Worm (Caenorhabditis elegans) whole organism, L2 larva: ENCODE measurements around the gene Y1A5A.1.

Experiments
- C34F6.9 ChIP-seq: fragments of 150-350 bp; optimal IDR thresholded peaks from 2 replicates; lab custom pipeline; 2014; ENCODE audit warnings: missing biosample characterization, missing genetic modification characterization
- F13H6.1 ChIP-seq: sonication (generic microtip); optimal IDR thresholded peaks from 2 replicates; lab custom pipeline; 2016; ENCODE audit warnings: missing genetic modification characterization, missing compliant biosample characterization
- R02D3.7 ChIP-seq: fragments of 150-350 bp; optimal IDR thresholded peaks from 2 replicates; lab custom pipeline; 2014; ENCODE audit warnings: missing biosample characterization, missing genetic modification characterization
- alr-1 ChIP-seq: fragments of 150-350 bp; optimal IDR thresholded peaks from 2 replicates; lab custom pipeline; 2014; ENCODE audit warnings: missing biosample characterization, missing genetic modification characterization
- aly-2 ChIP-seq: fragments of 150-350 bp; optimal IDR thresholded peaks from 2 replicates; lab custom pipeline; 2014; ENCODE audit warnings: missing biosample characterization, missing genetic modification characterization
- ama-1 ChIP-seq: fragments of 150-350 bp; optimal IDR thresholded peaks from 2 replicates; lab custom pipeline; 2018; ENCODE audit warnings: inconsistent platforms
- blmp-1 ChIP-seq: sonication (generic microtip); optimal IDR thresholded peaks from 2 replicates; lab custom pipeline; 2017; ENCODE audit warnings: missing genetic modification characterization, mild to moderate bottlenecking, missing compliant biosample characterization, antibody characterized with exemption, moderate library complexity; ENCODE audit not compliant: insufficient read depth
- ceh-16 ChIP-seq: fragments of 150-350 bp; optimal IDR thresholded peaks from 2 replicates; lab custom pipeline; 2014; ENCODE audit warnings: missing biosample characterization, missing genetic modification characterization
- ceh-82 ChIP-seq: fragments of 150-350 bp; optimal IDR thresholded peaks from 2 replicates; lab custom pipeline; 2014; ENCODE audit warnings: missing biosample characterization, missing genetic modification characterization
- crh-2 ChIP-seq: sonication (generic microtip); optimal IDR thresholded peaks from 2 replicates; lab custom pipeline; 2017; ENCODE audit warnings: missing biosample characterization, missing genetic modification characterization
- dmd-4 ChIP-seq: sonication (generic microtip); optimal IDR thresholded peaks from 2 replicates; lab custom pipeline; 2017; ENCODE audit warnings: missing biosample characterization, missing genetic modification characterization
- elt-3 ChIP-seq: sonication (generic microtip); optimal IDR thresholded peaks from 2 replicates; lab custom pipeline; 2017; ENCODE audit warnings: missing biosample characterization, missing genetic modification characterization
- fos-1 ChIP-seq: fragments of 150-350 bp; optimal IDR thresholded peaks from 2 replicates; lab custom pipeline; 2014; ENCODE audit warnings: missing biosample characterization, missing genetic modification characterization
- gmeb-1 ChIP-seq: fragments of 150-350 bp; optimal IDR thresholded peaks from 2 replicates; lab custom pipeline; 2014; ENCODE audit warnings: missing biosample characterization, missing genetic modification characterization
- lin-39 ChIP-seq: fragments of 150-350 bp; optimal IDR thresholded peaks from 2 replicates; lab custom pipeline; 2014; ENCODE audit warnings: missing biosample characterization, missing genetic modification reagents, missing genetic modification characterization
- lsy-2 ChIP-seq, 2 experiments: fragments of 150-350 bp in 1 of 2; sonication (generic microtip) in 1 of 2; optimal IDR thresholded peaks; 2 replicates each; lab custom pipeline; 2014 to 2017; ENCODE audit warnings: missing biosample characterization in 2 of 2, missing genetic modification characterization in 2 of 2
- mab-5 ChIP-seq: fragments of 150-350 bp; optimal IDR thresholded peaks from 2 replicates; lab custom pipeline; 2014; ENCODE audit warnings: missing biosample characterization, missing genetic modification characterization
- mbf-1 ChIP-seq: sonication (generic microtip); optimal IDR thresholded peaks from 2 replicates; lab custom pipeline; 2017; ENCODE audit warnings: missing biosample characterization, missing genetic modification characterization
- mdl-1 ChIP-seq, 2 experiments: fragments of 150-350 bp in 1 of 2; sonication (generic microtip) in 1 of 2; optimal IDR thresholded peaks; 2 replicates each; lab custom pipeline; 2017; ENCODE audit warnings: missing biosample characterization in 2 of 2, missing genetic modification characterization in 2 of 2
- nhr-10 ChIP-seq: sonication (generic microtip); optimal IDR thresholded peaks from 2 replicates; lab custom pipeline; 2017; ENCODE audit warnings: missing biosample characterization, missing genetic modification characterization
- nhr-11 ChIP-seq: fragments of 150-350 bp; optimal IDR thresholded peaks from 2 replicates; lab custom pipeline; 2014; ENCODE audit warnings: missing biosample characterization, missing genetic modification characterization
- nhr-129 ChIP-seq: fragments of 150-350 bp; optimal IDR thresholded peaks from 2 replicates; lab custom pipeline; 2014; ENCODE audit warnings: missing biosample characterization, missing genetic modification characterization
- nhr-21 ChIP-seq: fragments of 150-350 bp; optimal IDR thresholded peaks from 2 replicates; lab custom pipeline; 2014; ENCODE audit warnings: missing biosample characterization, missing genetic modification characterization
- nhr-23 ChIP-seq: fragments of 150-350 bp; optimal IDR thresholded peaks from 2 replicates; lab custom pipeline; 2014; ENCODE audit warnings: missing biosample characterization, missing genetic modification reagents, missing genetic modification characterization
- nhr-25 ChIP-seq: fragments of 150-350 bp; sonication (generic microtip); optimal IDR thresholded peaks from 3 replicates; lab custom pipeline; 2014; ENCODE audit warnings: missing biosample characterization, missing genetic modification characterization
- nhr-6 ChIP-seq: fragments of 150-350 bp; optimal IDR thresholded peaks from 2 replicates; lab custom pipeline; 2014; ENCODE audit warnings: missing biosample characterization, missing genetic modification characterization
- nhr-77 ChIP-seq: fragments of 150-350 bp; optimal IDR thresholded peaks from 2 replicates; lab custom pipeline; 2014; ENCODE audit warnings: missing biosample characterization, missing genetic modification characterization
- peb-1 ChIP-seq: fragments of 150-350 bp; optimal IDR thresholded peaks from 2 replicates; lab custom pipeline; 2014; ENCODE audit warnings: missing biosample characterization, missing genetic modification characterization
- skn-1 ChIP-seq: sonication (generic microtip); optimal IDR thresholded peaks from 2 replicates; lab custom pipeline; 2017; ENCODE audit warnings: missing biosample characterization, missing genetic modification characterization
- sma-3 ChIP-seq: sonication (generic microtip); optimal IDR thresholded peaks from 2 replicates; lab custom pipeline; 2016; ENCODE audit warnings: missing genetic modification reagents, missing genetic modification characterization, missing compliant biosample characterization
- sma-9 ChIP-seq, 2 experiments: fragments of 150-350 bp in 1 of 2; sonication (generic microtip) in 1 of 2; optimal IDR thresholded peaks; 2 replicates each; lab custom pipeline; 2014 to 2016; ENCODE audit warnings: missing genetic modification characterization in 2 of 2, mild to moderate bottlenecking in 1 of 2, missing biosample characterization in 1 of 2, missing compliant biosample characterization in 1 of 2, missing genetic modification reagents in 1 of 2, moderate library complexity in 1 of 2
- snpc-4 ChIP-seq: fragments of 150-350 bp; optimal IDR thresholded peaks from 2 replicates; lab custom pipeline; 2014; ENCODE audit warnings: missing biosample characterization, missing genetic modification characterization
- unc-39 ChIP-seq: fragments of 150-350 bp; optimal IDR thresholded peaks from 2 replicates; lab custom pipeline; 2014; ENCODE audit warnings: missing biosample characterization, missing genetic modification characterization
- unc-55 ChIP-seq: fragments of 150-350 bp; sonication (generic microtip); optimal IDR thresholded peaks from 3 replicates; lab custom pipeline; 2014; ENCODE audit warnings: missing biosample characterization, missing genetic modification reagents, missing genetic modification characterization
- unc-62 ChIP-seq: fragments of 150-350 bp; optimal IDR thresholded peaks from 2 replicates; lab custom pipeline; 2014; ENCODE audit warnings: missing biosample characterization, missing genetic modification reagents, missing genetic modification characterization
- ztf-1 ChIP-seq: fragments of 200-800 bp; sonication (Bioruptor generic); conservative IDR thresholded peaks from 2 replicates; pipeline ENCODE4 v1.3.6; 2022; ENCODE audit warnings: missing genetic modification characterization, missing compliant biosample characterization
- ztf-4 ChIP-seq: fragments of 150-350 bp; optimal IDR thresholded peaks from 2 replicates; lab custom pipeline; 2014; ENCODE audit warnings: missing biosample characterization, missing genetic modification characterization

The Y1A5A.1 gene

DNA sequence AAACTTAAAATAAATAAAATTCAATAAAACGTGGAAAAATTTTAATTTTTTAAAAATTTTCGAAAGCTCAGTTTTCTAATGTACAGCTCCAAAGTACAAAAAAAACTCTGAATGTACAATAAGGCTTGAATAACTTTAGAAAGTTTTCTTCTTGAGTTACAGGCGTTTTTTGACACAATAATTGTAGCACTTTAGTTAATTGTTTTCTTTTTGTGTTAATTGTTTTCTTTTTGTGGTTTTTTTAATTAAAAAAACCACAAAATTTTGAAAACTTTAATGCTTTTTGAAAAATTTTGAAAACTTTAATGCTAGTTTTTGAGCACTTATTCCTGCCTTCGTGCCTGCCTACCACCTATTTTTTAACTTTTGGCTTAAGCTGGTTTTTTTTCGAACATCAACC, 22.2 kb downstream of the Y1A5A.1 start, which contains the start of gene R10E9.2:
R10E9.2 (minus strand) TSS at position 101 of the 400 bp plus-strand sequence.
- TF ChIP-seq nhr-25 (tag; lab: Kevin White, UChicago), result no peak
- no peak for TF ChIP-seq ceh-16 (tag; lab: Kevin White, UChicago)
- no peak for TF ChIP-seq R02D3.7 (tag; lab: Kevin White, UChicago)
- no peak for TF ChIP-seq fos-1 (tag; lab: Kevin White, UChicago)
- TF ChIP-seq mab-5 (tag; lab: Kevin White, UChicago), result no peak
- TF ChIP-seq peb-1 (tag; lab: Kevin White, UChicago), result no peak
- TF ChIP-seq nhr-23 (tag; lab: Kevin White, UChicago), result no peak
- TF ChIP-seq unc-55 (GFP tag; lab: Kevin White, UChicago), result no peak
- no peak for TF ChIP-seq unc-39 (tag; lab: Kevin White, UChicago)
- no peak for TF ChIP-seq nhr-11 (tag; lab: Kevin White, UChicago)
- TF ChIP-seq aly-2 (tag; lab: Kevin White, UChicago), result no peak
- no peak for TF ChIP-seq C34F6.9
- no peak for TF ChIP-seq mdl-1 (tag; optimal IDR thresholded peaks at IDR 0.05; lab: Kevin White, UChicago)
- TF ChIP-seq gmeb-1 (tag; lab: Kevin White, UChicago), result no peak
- no peak for TF ChIP-seq ama-1 (lab: Kevin White, UChicago)
- TF ChIP-seq lsy-2 (tag; optimal IDR thresholded peaks at IDR 0.05; lab: Kevin White, UChicago), result no peak
- TF ChIP-seq alr-1 (tag; lab: Kevin White, UChicago), result no peak

DNA sequence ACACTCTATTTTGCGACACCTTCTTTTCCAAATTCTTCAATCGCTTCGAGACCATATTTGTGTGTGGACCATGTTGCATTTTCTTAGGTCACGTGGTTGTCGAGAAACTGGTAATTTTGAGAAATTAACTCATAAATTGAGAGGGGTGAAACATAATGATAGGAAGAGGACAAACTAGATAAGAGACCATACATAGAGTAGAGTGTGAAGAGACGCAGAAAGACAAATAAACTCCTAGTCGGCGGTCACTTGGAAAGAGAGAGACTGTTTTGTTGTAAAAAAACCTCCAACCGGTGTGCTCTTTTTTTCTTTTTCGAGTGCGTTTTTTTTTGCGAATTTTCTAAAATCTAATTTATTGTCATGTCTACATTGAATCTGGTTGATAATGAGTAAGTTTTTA, 26.5 kb downstream of the Y1A5A.1 start, which contains the start of gene R10E9.3:
R10E9.3 (plus strand) TSS at position 235 of the 400 bp plus-strand sequence.
- TF ChIP-seq fos-1 (tag; lab: Kevin White, UChicago), result peak; percentile 46
- TF ChIP-seq mab-5 (tag; lab: Kevin White, UChicago), result no peak

DNA sequence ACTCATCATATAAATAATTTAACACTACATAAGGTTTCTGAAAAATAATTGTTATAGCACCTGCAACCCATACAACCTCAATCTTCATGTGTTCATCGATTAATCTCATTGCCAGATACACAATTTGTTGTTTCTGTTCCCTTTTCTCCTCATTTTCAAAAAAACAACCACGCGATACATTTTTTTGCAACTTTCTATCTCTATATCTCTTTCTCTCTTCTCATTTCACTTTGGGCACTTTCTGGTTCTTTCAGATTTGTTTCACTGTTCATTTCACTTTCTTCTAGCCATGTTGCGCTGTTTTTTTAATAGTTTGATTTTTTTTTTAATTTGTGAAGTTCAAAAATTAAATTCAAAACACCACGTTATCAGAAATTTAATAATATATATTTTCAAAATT, 27.3 kb downstream of the Y1A5A.1 start:
- no peak for TF ChIP-seq nhr-6 (tag; lab: Kevin White, UChicago)
- no peak for TF ChIP-seq ceh-82
- peak; percentile 84 for TF ChIP-seq blmp-1

DNA sequence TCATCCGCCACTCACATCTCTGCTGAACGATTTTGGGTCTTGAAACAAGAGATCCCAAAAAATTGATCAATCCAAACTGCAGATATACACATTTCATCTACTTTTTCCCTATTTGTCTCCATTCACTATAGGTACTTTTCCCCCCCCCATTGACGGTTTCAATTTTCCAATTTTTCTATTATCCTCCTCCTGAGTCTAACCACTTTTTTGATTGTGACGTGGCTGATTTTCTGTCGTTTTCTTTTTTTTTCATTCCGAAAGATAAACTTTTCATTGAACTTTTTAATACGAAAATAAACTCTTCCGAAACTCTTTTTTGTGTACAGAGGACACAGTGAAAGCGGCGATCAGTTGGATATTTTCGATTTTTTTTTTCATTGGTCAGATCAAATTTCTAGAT, 28.6 kb downstream of the Y1A5A.1 start:
- TF ChIP-seq ztf-1 (GFP tag; lab: Robert Waterston, UW), result no peak
- TF ChIP-seq ama-1 (lab: Kevin White, UChicago), result peak; percentile 22

DNA sequence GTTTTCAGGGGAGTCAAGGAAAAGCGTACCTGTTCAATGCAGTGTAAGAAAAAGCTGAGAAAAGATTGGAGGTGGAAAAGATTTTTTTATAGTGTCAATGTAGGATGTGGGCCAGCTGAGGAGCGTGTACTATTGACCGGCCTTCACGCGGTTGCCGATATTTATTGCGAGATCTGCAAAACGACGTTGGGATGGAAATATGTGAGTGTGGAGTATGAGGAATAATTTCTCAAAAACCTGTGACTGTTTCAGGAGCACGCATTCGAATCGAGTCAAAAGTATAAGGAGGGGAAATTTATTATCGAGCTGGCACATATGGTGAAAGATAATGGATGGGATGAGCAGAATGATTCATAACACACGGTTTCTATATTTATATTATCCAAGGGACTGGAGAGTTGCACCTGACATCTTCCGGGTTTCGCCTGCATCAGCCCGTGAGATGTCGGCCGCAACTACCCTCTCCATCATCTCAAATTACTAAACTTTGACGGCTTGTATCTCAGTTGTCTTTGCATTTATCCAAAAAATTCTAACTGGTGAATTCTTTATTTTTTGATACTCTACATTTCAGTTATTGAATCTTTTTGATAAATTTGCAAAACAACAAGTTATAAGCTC, 29.2 kb downstream of the Y1A5A.1 start:
- TF ChIP-seq skn-1 (tag; lab: Kevin White, UChicago) (no peak), mab-5 (tag; lab: Kevin White, UChicago) (no peak), snpc-4 (tag; lab: Kevin White, UChicago) (peak; percentile 33), lin-39 (tag; lab: Kevin White, UChicago) (no peak)

DNA sequence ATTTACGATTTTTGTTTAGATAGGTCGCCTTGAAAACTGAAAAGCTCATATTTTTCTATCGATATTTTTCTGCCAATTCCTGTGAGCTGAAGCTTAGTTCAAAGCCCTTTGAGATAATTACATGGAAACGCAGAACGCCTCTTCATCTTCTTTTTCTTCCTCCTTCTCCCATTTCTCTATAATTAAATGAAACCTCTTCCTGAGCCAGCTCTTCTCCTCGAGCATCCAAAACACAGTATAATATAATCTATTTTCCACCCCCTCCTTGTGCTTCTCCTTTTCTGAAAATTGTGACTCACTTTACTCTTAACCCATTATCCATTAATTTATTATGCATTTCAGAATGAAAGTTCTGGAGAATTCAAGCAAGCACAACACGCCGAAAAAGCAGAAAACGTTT, 30.2 kb downstream of the Y1A5A.1 start, which contains the start of gene F37A8.5:
F37A8.5 (plus strand) TSS at position 332 of the 400 bp plus-strand sequence.
- TF ChIP-seq elt-3 (tag; lab: Kevin White, UChicago), result no peak
- no peak for TF ChIP-seq dmd-4
- TF ChIP-seq sma-3 (GFP tag; lab: Kevin White, UChicago), result no peak
- TF ChIP-seq snpc-4 (tag; lab: Kevin White, UChicago), result no peak

DNA sequence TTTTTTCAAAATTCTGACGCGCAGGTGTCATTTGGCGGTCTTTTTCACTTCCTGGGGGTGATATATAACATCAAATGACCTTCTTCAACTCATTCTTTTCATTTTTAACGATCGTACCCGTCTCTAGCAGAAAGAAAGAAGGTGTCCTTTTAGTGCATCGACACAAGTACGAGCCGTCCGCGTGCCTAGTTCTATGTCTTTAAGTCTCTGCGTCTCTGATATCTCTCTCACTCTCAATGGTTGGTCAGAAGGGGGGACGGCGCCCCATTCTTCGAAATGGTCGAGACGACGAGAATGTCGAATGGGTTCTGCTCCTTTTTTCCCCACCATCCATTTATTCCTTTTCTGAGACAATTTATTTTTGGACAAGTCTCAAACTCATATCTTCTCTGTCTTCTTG, 30.8 kb downstream of the Y1A5A.1 start:
- TF ChIP-seq nhr-25 (tag; lab: Kevin White, UChicago) (peak; percentile 15), fos-1 (tag; lab: Kevin White, UChicago) (peak; percentile 16), crh-2 (tag; lab: Kevin White, UChicago) (peak; percentile 25), ama-1 (lab: Kevin White, UChicago) (no peak), nhr-6 (tag; lab: Kevin White, UChicago) (peak; percentile 21), blmp-1 (peak; percentile 36), lsy-2 (tag; optimal IDR thresholded peaks at IDR 0.05; lab: Kevin White, UChicago) (peak in 1 of 2 experiments; percentile 64), mab-5 (tag; lab: Kevin White, UChicago) (peak; percentile 9), ztf-4 (tag; lab: Kevin White, UChicago) (peak; percentile 15), mdl-1 (tag; optimal IDR thresholded peaks at IDR 0.05; lab: Kevin White, UChicago) (peak; percentile 48 to 56), nhr-129 (tag; lab: Kevin White, UChicago) (peak; percentile 61), unc-55 (GFP tag; lab: Kevin White, UChicago) (peak; percentile 35), nhr-11 (tag; lab: Kevin White, UChicago) (no peak), sma-9 (GFP tag; optimal IDR thresholded peaks at IDR 0.05; lab: Kevin White, UChicago) (peak; percentile 75), sma-9 (tag; optimal IDR thresholded peaks at IDR 0.05; lab: Kevin White, UChicago) (no peak), nhr-10 (tag; lab: Kevin White, UChicago) (no peak), unc-62 (GFP tag; lab: Kevin White, UChicago) (no peak), mbf-1 (tag; lab: Kevin White, UChicago) (no peak), nhr-21 (tag; lab: Kevin White, UChicago) (peak; percentile 42), peb-1 (tag; lab: Kevin White, UChicago) (no peak), skn-1 (tag; lab: Kevin White, UChicago) (no peak), dmd-4 (no peak), nhr-77 (tag; lab: Kevin White, UChicago) (no peak), F13H6.1 (tag; lab: Kevin White, UChicago) (peak; percentile 17), C34F6.9 (peak; percentile 49)
- TF ChIP-seq, all 48 proteins: peak for 15
